Worm (Caenorhabditis elegans): ENCODE measurements around the gene clec-232.
"Not testable (repeated sequence)": the region's sequence is repeated elsewhere in the genome, so short reads cannot be mapped to it uniquely, and the experiment has no call there.

Gene clec-232

ce11 chrV:15969653-15970052 is 6.3 kb upstream of the clec-232 start, which contains the start of gene F36G9.7:
F36G9.7 (minus strand) TSS chrV:15969753.
- TF ChIP-seq dao-5 (tag; optimal IDR thresholded peaks at IDR 0.05) (no peak), W03F9.2 (tag; optimal IDR thresholded peaks at IDR 0.05) (no peak), him-1 (tag; optimal IDR thresholded peaks at IDR 0.05) (no peak)

- TF ChIP-seq him-1 (tag; optimal IDR thresholded peaks at IDR 0.05) (no peak), W03F9.2 (tag; optimal IDR thresholded peaks at IDR 0.05) (no peak), dao-5 (tag; optimal IDR thresholded peaks at IDR 0.05) (no peak)
Observed at ce11 chrV:15970820-15971219, 5.1 kb upstream of the clec-232 start.

ce11 chrV:15972484-15972883 is 3.5 kb upstream of the clec-232 start, which contains the start of gene sru-23:
sru-23 (minus strand) TSS chrV:15972584.
- no peak for TF ChIP-seq him-1 (tag; optimal IDR thresholded peaks at IDR 0.05)
- TF ChIP-seq W03F9.2 (tag; optimal IDR thresholded peaks at IDR 0.05) = no peak
- TF ChIP-seq dao-5 (tag; optimal IDR thresholded peaks at IDR 0.05) = no peak

ce11 chrV:15974836-15975235 is 1.1 kb upstream of the clec-232 start, which contains the start of gene sru-22:
sru-22 (minus strand) TSS chrV:15974936.
- no peak for TF ChIP-seq him-1 (tag; optimal IDR thresholded peaks at IDR 0.05)
- no peak for TF ChIP-seq W03F9.2 (tag; optimal IDR thresholded peaks at IDR 0.05)
- TF ChIP-seq dao-5 (tag; optimal IDR thresholded peaks at IDR 0.05) = no peak

- TF ChIP-seq him-1 (tag; optimal IDR thresholded peaks at IDR 0.05) (no peak), dao-5 (tag; optimal IDR thresholded peaks at IDR 0.05) (no peak), W03F9.2 (tag; optimal IDR thresholded peaks at IDR 0.05) (no peak)
Observed at ce11 chrV:15978232-15978764, 2.4 kb downstream of the clec-232 start, which contains the start of gene oac-20. oac-20 (plus strand) TSS chrV:15978714.

ce11 chrV:15982733-15983344 is 6.9 kb downstream of the clec-232 start, which contains the start of the genes fbxa-99 and F36G9.13:
fbxa-99 (minus strand) TSS chrV:15982854.
F36G9.13 (plus strand) TSS chrV:15983294.
- no peak for TF ChIP-seq him-1 (tag; optimal IDR thresholded peaks at IDR 0.05)
- TF ChIP-seq W03F9.2 (tag; optimal IDR thresholded peaks at IDR 0.05) = no peak
- no peak for TF ChIP-seq dao-5 (tag; optimal IDR thresholded peaks at IDR 0.05)

- TF ChIP-seq W03F9.2 (tag; optimal IDR thresholded peaks at IDR 0.05) = no peak
- TF ChIP-seq dao-5 (tag; optimal IDR thresholded peaks at IDR 0.05) = no peak
- TF ChIP-seq him-1 (tag; optimal IDR thresholded peaks at IDR 0.05) = no peak
Observed at ce11 chrV:15988074-15988473, 12.1 kb downstream of the clec-232 start, which contains the start of gene F36G9.15. F36G9.15 (minus strand) TSS chrV:15988174.

- not testable (repeated sequence) for TF ChIP-seq W03F9.2, him-1, dao-5 (tag; optimal IDR thresholded peaks at IDR 0.05)
Observed at ce11 chrV:15991850-15992249, 15.9 kb downstream of the clec-232 start, which contains the start of gene C06C6.7. C06C6.7 (plus strand) TSS chrV:15992150.

- no peak for TF ChIP-seq dao-5 (tag; optimal IDR thresholded peaks at IDR 0.05)
- TF ChIP-seq him-1 (tag; optimal IDR thresholded peaks at IDR 0.05) = no peak
- no peak for TF ChIP-seq W03F9.2 (tag; optimal IDR thresholded peaks at IDR 0.05)
Observed at ce11 chrV:15996655-15997186, 20.8 kb downstream of the clec-232 start, which contains the start of the genes C06C6.9 and C06C6.8. C06C6.9 (minus strand) TSS chrV:15996755. C06C6.8 (plus strand) TSS chrV:15997136.

- no peak for TF ChIP-seq him-1 (tag; optimal IDR thresholded peaks at IDR 0.05)
- TF ChIP-seq W03F9.2 (tag; optimal IDR thresholded peaks at IDR 0.05) = no peak
- no peak for TF ChIP-seq dao-5 (tag; optimal IDR thresholded peaks at IDR 0.05)
Observed at ce11 chrV:16000433-16000832, 24.5 kb downstream of the clec-232 start, which contains the start of gene nhr-50. nhr-50 (minus strand) TSS chrV:16000631.

ce11 chrV:16002288-16002687 is 26.3 kb downstream of the clec-232 start, which contains the start of gene nhr-63:
nhr-63 (plus strand) TSS chrV:16002588.
- no peak for TF ChIP-seq him-1 (tag; optimal IDR thresholded peaks at IDR 0.05)
- TF ChIP-seq W03F9.2 (tag; optimal IDR thresholded peaks at IDR 0.05) = no peak
- no peak for TF ChIP-seq dao-5 (tag; optimal IDR thresholded peaks at IDR 0.05)

ce11 chrV:16007505-16007904 is 31.6 kb downstream of the clec-232 start, which contains the start of gene str-231:
str-231 (minus strand) TSS chrV:16007605.
- TF ChIP-seq him-1 (tag; optimal IDR thresholded peaks at IDR 0.05) = no peak
- no peak for TF ChIP-seq dao-5 (tag; optimal IDR thresholded peaks at IDR 0.05)
- no peak for TF ChIP-seq W03F9.2 (tag; optimal IDR thresholded peaks at IDR 0.05)

ce11 chrV:16009564-16009963 is 33.6 kb downstream of the clec-232 start, which contains the start of gene str-233:
str-233 (minus strand) TSS chrV:16009664.
- TF ChIP-seq W03F9.2 (tag; optimal IDR thresholded peaks at IDR 0.05) = no peak
- TF ChIP-seq dao-5 (tag; optimal IDR thresholded peaks at IDR 0.05) = no peak
- no peak for TF ChIP-seq him-1 (tag; optimal IDR thresholded peaks at IDR 0.05)

- no peak for TF ChIP-seq W03F9.2 (tag; optimal IDR thresholded peaks at IDR 0.05)
- no peak for TF ChIP-seq dao-5 (tag; optimal IDR thresholded peaks at IDR 0.05)
- no peak for TF ChIP-seq him-1 (tag; optimal IDR thresholded peaks at IDR 0.05)
Observed at ce11 chrV:16015652-16016051, 39.7 kb downstream of the clec-232 start, which contains the start of gene str-232. str-232 (minus strand) TSS chrV:16015752.
